Fruit fly (Drosophila melanogaster) whole organism, embryonic: ENCODE data around the gene CG1774.
A peak's percentile ranks its signal among the peaks of the same experiment; 100 is the strongest.

Experiments used
- Atf3 ChIP-seq: fragments of 200-800 bp; sonication (Bioruptor generic); optimal IDR thresholded peaks from 3 replicates; lab custom pipeline; 2016; ENCODE audit warnings: missing biosample characterization, missing genetic modification characterization
- Bgb ChIP-seq: fragments of 200-800 bp; sonication (Bioruptor generic); IDR thresholded peaks from 2 replicates; pipeline ENCODE4 v1.3.6; 2022; ENCODE audit warnings: missing biosample characterization, missing genetic modification characterization; ENCODE audit not compliant: partially characterized antibody
- CG1024 ChIP-seq: fragments of 200-800 bp; sonication (Bioruptor generic); IDR thresholded peaks from 2 replicates; pipeline ENCODE4 v1.3.6; 2022; ENCODE audit warnings: missing biosample characterization, missing genetic modification characterization
- CG10267 ChIP-seq: fragments of 200-800 bp; sonication (Bioruptor generic); optimal IDR thresholded peaks from 2 replicates; lab custom pipeline; 2018; ENCODE audit warnings: missing biosample characterization, mild to moderate bottlenecking, missing genetic modification characterization, moderate library complexity
- CG10654 ChIP-seq: fragments of 200-800 bp; sonication (Bioruptor generic); optimal IDR thresholded peaks from 2 replicates; lab custom pipeline; 2016; ENCODE audit warnings: missing biosample characterization, missing genetic modification characterization
- CG10979 ChIP-seq: fragments of 200-800 bp; sonication (Bioruptor generic); optimal IDR thresholded peaks from 2 replicates; lab custom pipeline; 2018; ENCODE audit warnings: missing biosample characterization, mild to moderate bottlenecking, missing genetic modification characterization, moderate library complexity
- CG12104 ChIP-seq: fragments of 200-800 bp; sonication (Bioruptor generic); optimal IDR thresholded peaks from 3 replicates; lab custom pipeline; 2016; ENCODE audit warnings: missing biosample characterization, missing genetic modification characterization
- CG12155 ChIP-seq: fragments of 200-800 bp; sonication (Bioruptor generic); optimal IDR thresholded peaks from 3 replicates; lab custom pipeline; 2016; ENCODE audit warnings: missing biosample characterization, missing genetic modification characterization
- CG12659 ChIP-seq: fragments of 200-800 bp; sonication (Bioruptor generic); optimal IDR thresholded peaks from 3 replicates; lab custom pipeline; 2017; ENCODE audit warnings: mild to moderate bottlenecking, missing biosample characterization, missing genetic modification reagents, missing genetic modification characterization
- CG13624 ChIP-seq: fragments of 200-800 bp; sonication (Bioruptor generic); optimal IDR thresholded peaks from 2 replicates; lab custom pipeline; 2016; ENCODE audit warnings: missing biosample characterization, missing genetic modification characterization
- CG13775 ChIP-seq: fragments of 200-800 bp; sonication (Bioruptor generic); optimal IDR thresholded peaks from 3 replicates; lab custom pipeline; 2017; ENCODE audit warnings: missing biosample characterization, mild to moderate bottlenecking, missing genetic modification characterization
- CG14441 ChIP-seq: fragments of 200-800 bp; sonication (Bioruptor generic); IDR thresholded peaks from 2 replicates; pipeline ENCODE4 v1.3.6; 2022; ENCODE audit warnings: missing biosample characterization, missing genetic modification characterization
- CG15514 ChIP-seq: fragments of 200-800 bp; sonication (Bioruptor generic); optimal IDR thresholded peaks from 3 replicates; lab custom pipeline; 2017; ENCODE audit warnings: missing biosample characterization, missing genetic modification characterization, mild to moderate bottlenecking, moderate library complexity, missing genetic modification reagents
- CG17328 ChIP-seq: fragments of 200-800 bp; sonication (Bioruptor generic); IDR thresholded peaks from 2 replicates; pipeline ENCODE4 v1.3.6; 2022; ENCODE audit warnings: missing biosample characterization, missing genetic modification characterization
- CG1792 ChIP-seq: fragments of 200-800 bp; sonication (Bioruptor generic); optimal IDR thresholded peaks from 2 replicates; lab custom pipeline; 2016; ENCODE audit warnings: missing biosample characterization, missing genetic modification characterization
- CG18476 ChIP-seq: fragments of 200-800 bp; sonication (Bioruptor generic); optimal IDR thresholded peaks from 2 replicates; lab custom pipeline; 2016; ENCODE audit warnings: missing biosample characterization, mild to moderate bottlenecking, missing genetic modification characterization
- CG2678 ChIP-seq: fragments of 200-800 bp; sonication (Bioruptor generic); optimal IDR thresholded peaks from 3 replicates; lab custom pipeline; 2019; ENCODE audit warnings: missing biosample characterization, mild to moderate bottlenecking, missing genetic modification characterization, moderate library complexity
- CG33213 ChIP-seq: fragments of 200-800 bp; sonication (Bioruptor generic); optimal IDR thresholded peaks from 3 replicates; lab custom pipeline; 2016; ENCODE audit warnings: missing biosample characterization, missing genetic modification characterization
- CG4360 ChIP-seq: fragments of 200-800 bp; sonication (Bioruptor generic); IDR thresholded peaks from 2 replicates; pipeline ENCODE4 v1.3.6; 2022; ENCODE audit warnings: missing biosample characterization, missing genetic modification characterization
- CG6175 ChIP-seq: fragments of 200-800 bp; sonication (Bioruptor generic); IDR thresholded peaks from 3 replicates; pipeline ENCODE4 v1.3.6; 2022; ENCODE audit warnings: missing biosample characterization, missing genetic modification characterization
- CG6689 ChIP-seq: fragments of 200-800 bp; sonication (Bioruptor generic); IDR thresholded peaks from 2 replicates; pipeline ENCODE4 v1.3.6; 2022; ENCODE audit warnings: missing biosample characterization, missing genetic modification characterization
- CG7839 ChIP-seq: fragments of 200-800 bp; sonication (Bioruptor generic); optimal IDR thresholded peaks from 3 replicates; lab custom pipeline; 2018; ENCODE audit warnings: missing biosample characterization, mild to moderate bottlenecking, missing genetic modification characterization, moderate library complexity
- CG7928 ChIP-seq: fragments of 200-800 bp; sonication (Bioruptor generic); optimal IDR thresholded peaks from 2 replicates; lab custom pipeline; 2017; ENCODE audit warnings: missing biosample characterization, mild to moderate bottlenecking, missing genetic modification characterization
- CG8478 ChIP-seq: fragments of >200 bp; optimal IDR thresholded peaks from 2 replicates; lab custom pipeline; 2018
- CG8765 ChIP-seq: fragments of 200-800 bp; sonication (Bioruptor generic); IDR thresholded peaks from 2 replicates; pipeline ENCODE4 v1.3.6; 2022; ENCODE audit warnings: missing biosample characterization, missing genetic modification characterization
- Chrac-16 ChIP-seq: fragments of 200-800 bp; sonication (Bioruptor generic); optimal IDR thresholded peaks from 3 replicates; lab custom pipeline; 2016; ENCODE audit warnings: missing biosample characterization, missing genetic modification characterization
- CoRest ChIP-seq: fragments of 200-800 bp; sonication (Bioruptor generic); optimal IDR thresholded peaks from 3 replicates; lab custom pipeline; 2018; ENCODE audit warnings: missing biosample characterization, mild to moderate bottlenecking, missing genetic modification characterization, moderate library complexity
- E2f2 ChIP-seq: fragments of 200-800 bp; sonication (Bioruptor generic); IDR thresholded peaks from 2 replicates; pipeline ENCODE4 v1.3.6; 2022; ENCODE audit warnings: missing biosample characterization, missing genetic modification characterization
- HmgZ ChIP-seq: fragments of 200-800 bp; sonication (Bioruptor generic); optimal IDR thresholded peaks from 2 replicates; lab custom pipeline; 2018; ENCODE audit warnings: missing biosample characterization, mild to moderate bottlenecking, missing genetic modification characterization
- Hr78 ChIP-seq, 2 experiments: fragments of 200-800 bp in 1 of 2; fragments of >200 bp in 1 of 2; sonication (Bioruptor generic) in 1 of 2; optimal IDR thresholded peaks; 2 replicates each; lab custom pipeline; 2017 to 2019; ENCODE audit warnings: missing biosample characterization in 2 of 2, missing genetic modification characterization in 2 of 2, mild to moderate bottlenecking in 1 of 2, moderate library complexity in 1 of 2
- NC2α ChIP-seq: fragments of 200-800 bp; sonication (Bioruptor generic); optimal IDR thresholded peaks from 2 replicates; lab custom pipeline; 2016; ENCODE audit warnings: missing biosample characterization, missing genetic modification characterization
- Nf-YB ChIP-seq: fragments of 200-800 bp; sonication (Bioruptor generic); optimal IDR thresholded peaks from 3 replicates; lab custom pipeline; 2019; ENCODE audit warnings: missing biosample characterization, mild to moderate bottlenecking, missing genetic modification characterization, moderate library complexity
- Vsx1 ChIP-seq: fragments of 200-800 bp; sonication (Bioruptor generic); optimal IDR thresholded peaks from 2 replicates; lab custom pipeline; 2017; ENCODE audit warnings: missing biosample characterization, mild to moderate bottlenecking, missing genetic modification characterization, missing genetic modification reagents
- ap ChIP-seq: fragments of 200-800 bp; sonication (Bioruptor generic); IDR thresholded peaks from 2 replicates; pipeline ENCODE4 v1.3.6; 2022; ENCODE audit warnings: missing biosample characterization, missing genetic modification characterization
- bbx ChIP-seq: fragments of 200-800 bp; sonication (Bioruptor generic); IDR thresholded peaks from 2 replicates; pipeline ENCODE4 v1.3.6; 2022; ENCODE audit warnings: missing biosample characterization, missing genetic modification characterization; ENCODE audit not compliant: partially characterized antibody
- bcd ChIP-seq: fragments of 200-800 bp; sonication (Bioruptor generic); optimal IDR thresholded peaks from 2 replicates; lab custom pipeline; 2017; ENCODE audit warnings: missing biosample characterization, mild to moderate bottlenecking, missing genetic modification characterization
- cato ChIP-seq: fragments of 200-800 bp; sonication (Bioruptor generic); optimal IDR thresholded peaks from 2 replicates; lab custom pipeline; 2016; ENCODE audit warnings: missing biosample characterization, missing genetic modification characterization, borderline replicate concordance
- chif ChIP-seq, 2 experiments: fragments of 200-800 bp; sonication (Bioruptor generic); optimal IDR thresholded peaks; 3 replicates each; lab custom pipeline; 2016; ENCODE audit warnings: missing biosample characterization in 2 of 2, missing genetic modification characterization in 2 of 2
- chm ChIP-seq: fragments of 200-800 bp; sonication (Bioruptor generic); IDR thresholded peaks from 2 replicates; pipeline ENCODE4 v1.3.6; 2022; ENCODE audit warnings: missing biosample characterization, missing genetic modification characterization
- crp ChIP-seq, 2 experiments: fragments of 200-800 bp; sonication (Bioruptor generic); optimal IDR thresholded peaks; 2 replicates in 1 of 2; 3 replicates in 1 of 2; lab custom pipeline; 2017; ENCODE audit warnings: missing biosample characterization in 2 of 2, missing genetic modification characterization in 2 of 2, mild to moderate bottlenecking in 1 of 2, moderate library complexity in 1 of 2
- disco-r ChIP-seq: fragments of 200-800 bp; sonication (Bioruptor generic); optimal IDR thresholded peaks from 2 replicates; lab custom pipeline; 2016; ENCODE audit warnings: missing biosample characterization, missing genetic modification characterization
- dysf ChIP-seq: fragments of 200-800 bp; sonication (Bioruptor generic); IDR thresholded peaks from 3 replicates; pipeline ENCODE4 v1.3.6; 2022; ENCODE audit warnings: missing biosample characterization, missing genetic modification characterization
- hb ChIP-seq: fragments of 200-800 bp; sonication (Bioruptor generic); IDR thresholded peaks from 3 replicates; pipeline ENCODE4 v1.3.6; 2022; ENCODE audit warnings: missing biosample characterization, missing genetic modification characterization; ENCODE audit not compliant: partially characterized antibody
- ind ChIP-seq: fragments of 200-800 bp; sonication (Bioruptor generic); optimal IDR thresholded peaks from 3 replicates; lab custom pipeline; 2016; ENCODE audit warnings: missing biosample characterization, missing genetic modification characterization
- kni ChIP-seq: fragments of 200-800 bp; sonication (Bioruptor generic); optimal IDR thresholded peaks from 3 replicates; lab custom pipeline; 2017; ENCODE audit warnings: mild to moderate bottlenecking, missing biosample characterization, missing genetic modification reagents, missing genetic modification characterization
- maf-S ChIP-seq: fragments of 200-800 bp; sonication (Bioruptor generic); optimal IDR thresholded peaks from 2 replicates; lab custom pipeline; 2016; ENCODE audit warnings: missing biosample characterization, missing genetic modification characterization
- sob ChIP-seq: fragments of 200-800 bp; sonication (Bioruptor generic); IDR thresholded peaks from 2 replicates; pipeline ENCODE4 v1.3.6; 2022; ENCODE audit warnings: missing biosample characterization, missing genetic modification characterization
- ssp ChIP-seq: fragments of 200-800 bp; sonication (Bioruptor generic); IDR thresholded peaks from 2 replicates; pipeline ENCODE4 v1.3.6; 2022; ENCODE audit warnings: missing biosample characterization, missing genetic modification characterization
- stwl ChIP-seq: fragments of 200-800 bp; sonication (Bioruptor generic); optimal IDR thresholded peaks from 3 replicates; lab custom pipeline; 2018; ENCODE audit warnings: missing biosample characterization, mild to moderate bottlenecking, missing genetic modification characterization, moderate library complexity
- sug ChIP-seq: fragments of 200-800 bp; optimal IDR thresholded peaks from 2 replicates; lab custom pipeline; 2019; ENCODE audit warnings: missing biosample characterization, mild to moderate bottlenecking, missing genetic modification characterization, moderate library complexity
- wdn ChIP-seq: fragments of 200-800 bp; sonication (Bioruptor generic); IDR thresholded peaks from 2 replicates; pipeline ENCODE4 v1.3.6; 2022; ENCODE audit warnings: missing biosample characterization, missing genetic modification characterization

CG1774 gene

dm6 chr3R:31550910-31551309 lies 41.7 kb upstream of the CG1774 start (continued):
- peak; percentile 47 for TF ChIP-seq CoRest
- peak; percentile 67 for TF ChIP-seq CG10979 (tag; lab: Kevin White, UChicago)
- no peak for TF ChIP-seq wdn (GFP tag; lab: Robert Waterston, UW)
- no peak for TF ChIP-seq ap (GFP tag; lab: Robert Waterston, UW)
- TF ChIP-seq Chrac-16 (GFP tag; lab: Kevin White, UChicago) = no peak
- no peak for TF ChIP-seq sob (GFP tag; lab: Robert Waterston, UW)
- TF ChIP-seq hb (GFP tag; lab: Robert Waterston, UW) = no peak
- TF ChIP-seq CG6689 (GFP tag; lab: Robert Waterston, UW) = peak; percentile 39; the same call in 1 of the 2 replicates
- no peak for TF ChIP-seq CG8765 (GFP tag; lab: Robert Waterston, UW)
- peak; percentile 46 for TF ChIP-seq CG12104 (GFP tag; lab: Kevin White, UChicago)
- TF ChIP-seq stwl (tag; lab: Kevin White, UChicago) = peak; percentile 61
- TF ChIP-seq CG14441 (GFP tag; lab: Robert Waterston, UW) = no peak
- TF ChIP-seq Vsx1 (GFP tag; lab: Kevin White, UChicago) = peak; percentile 74
- TF ChIP-seq CG10654 (GFP tag; lab: Kevin White, UChicago) = peak; percentile 47
- TF ChIP-seq CG1792 (GFP tag; lab: Kevin White, UChicago) = no peak
- peak; percentile 43 for TF ChIP-seq cato (GFP tag; lab: Kevin White, UChicago)
- no peak for TF ChIP-seq Hr78 (GFP tag; optimal IDR thresholded peaks at IDR 0.05; lab: Kevin White, UChicago)
- peak; percentile 41; the same call in 1 of the 2 replicates for TF ChIP-seq CG17328 (GFP tag; lab: Robert Waterston, UW)
- no peak for TF ChIP-seq ssp
- TF ChIP-seq CG7839 (tag; lab: Kevin White, UChicago) = peak; percentile 15
- peak; percentile 80; the same call in 1 of the 2 replicates for TF ChIP-seq chm
- TF ChIP-seq CG10267 = peak; percentile 70
- no peak for TF ChIP-seq Bgb (GFP tag; lab: Robert Waterston, UW)
- TF ChIP-seq dysf (GFP tag; lab: Robert Waterston, UW) = no peak
- TF ChIP-seq Nf-YB (GFP tag; lab: Kevin White, UChicago) = peak; percentile 59
- TF ChIP-seq CG7928 (GFP tag; lab: Kevin White, UChicago) = no peak
- peak; percentile 28 for TF ChIP-seq disco-r
- TF ChIP-seq maf-S (GFP tag; lab: Kevin White, UChicago) = peak; percentile 12
- peak; percentile 94 for TF ChIP-seq kni (GFP tag; lab: Kevin White, UChicago)
- TF ChIP-seq CG13624 = no peak
- no peak for TF ChIP-seq HmgZ
- TF ChIP-seq chif (GFP tag; optimal IDR thresholded peaks at IDR 0.05; lab: Kevin White, UChicago) = peak; percentile 14 to 62
- TF ChIP-seq CG33213 (GFP tag; lab: Kevin White, UChicago) = peak; percentile 63
- TF ChIP-seq ind (GFP tag; lab: Kevin White, UChicago) = no peak
- TF ChIP-seq crp (GFP tag; optimal IDR thresholded peaks at IDR 0.05; lab: Kevin White, UChicago) = no peak
- no peak for TF ChIP-seq sug
- TF ChIP-seq CG18476 (GFP tag; lab: Kevin White, UChicago) = peak; percentile 6
- TF ChIP-seq CG4360 (GFP tag; lab: Robert Waterston, UW) = peak; percentile 65
- no peak for TF ChIP-seq CG15514 (GFP tag; lab: Kevin White, UChicago)
- TF ChIP-seq CG8478 (lab: Kevin White, UChicago) = no peak
- no peak for TF ChIP-seq CG12659
- TF ChIP-seq Atf3 (GFP tag; lab: Kevin White, UChicago) = peak; percentile 45
- TF ChIP-seq CG2678 (tag; lab: Kevin White, UChicago) = peak; percentile 57
- no peak for TF ChIP-seq CG12155 (GFP tag; lab: Kevin White, UChicago)
- peak; percentile 17 for TF ChIP-seq bcd (GFP tag; lab: Kevin White, UChicago)
- peak; percentile 58; the same call in 1 of the 2 replicates for TF ChIP-seq CG1024 (GFP tag; lab: Robert Waterston, UW)
- TF ChIP-seq bbx (GFP tag; lab: Robert Waterston, UW) = no peak
- TF ChIP-seq CG13775 (GFP tag; lab: Kevin White, UChicago) = peak; percentile 45
- peak; percentile 30; the same call in 1 of the 2 replicates for TF ChIP-seq E2f2
- no peak for TF ChIP-seq CG6175
- peak; percentile 63 for TF ChIP-seq NC2α (GFP tag; lab: Kevin White, UChicago)
